Worm (Caenorhabditis elegans) whole organism, L1 larva: ENCODE results near the gene fbxb-59.
A peak's percentile ranks its signal among the peaks of the same experiment; 100 is the strongest.

Source experiments
- C04F5.9 ChIP-seq: sonication (generic microtip); optimal IDR thresholded peaks from 2 replicates; lab custom pipeline; 2016; ENCODE audit warnings: missing genetic modification characterization, missing compliant biosample characterization
- F16B12.6 ChIP-seq: fragments of 150-350 bp; optimal IDR thresholded peaks from 2 replicates; lab custom pipeline; 2014; ENCODE audit warnings: missing biosample characterization, missing genetic modification characterization
- Y116A8C.19 ChIP-seq: sonication (generic microtip); optimal IDR thresholded peaks from 2 replicates; lab custom pipeline; 2016; ENCODE audit warnings: missing compliant biosample characterization, missing genetic modification characterization, borderline replicate concordance
- aha-1 ChIP-seq: fragments of 150-350 bp; optimal IDR thresholded peaks from 2 replicates; lab custom pipeline; 2014; ENCODE audit warnings: missing biosample characterization, missing genetic modification characterization
- aly-2 ChIP-seq: fragments of 150-350 bp; optimal IDR thresholded peaks from 2 replicates; lab custom pipeline; 2014; ENCODE audit warnings: missing biosample characterization, missing genetic modification characterization
- ama-1 ChIP-seq: fragments of 150-350 bp; optimal IDR thresholded peaks from 2 replicates; lab custom pipeline; 2014
- ceh-63 ChIP-seq: fragments of 200-800 bp; sonication (Bioruptor generic); optimal IDR thresholded peaks from 2 replicates; lab custom pipeline; 2018; ENCODE audit warnings: mild to moderate bottlenecking, missing genetic modification characterization, missing compliant biosample characterization
- ceh-82 ChIP-seq, 3 experiments: fragments of 150-350 bp in 1 of 3; sonication (generic microtip) in 2 of 3; optimal IDR thresholded peaks; 2 replicates each; lab custom pipeline; 2014 to 2017; ENCODE audit warnings: missing biosample characterization in 3 of 3, missing genetic modification characterization in 3 of 3
- dpl-1 ChIP-seq, 3 experiments: fragments of 150-350 bp in 2 of 3; sonication (generic microtip) in 1 of 3; optimal IDR thresholded peaks; 2 replicates each; lab custom pipeline; 2014 to 2017; ENCODE audit warnings: missing biosample characterization in 3 of 3, missing genetic modification characterization in 3 of 3, missing genetic modification reagents in 3 of 3
- dsc-1 ChIP-seq: sonication (generic microtip); optimal IDR thresholded peaks from 2 replicates; lab custom pipeline; 2016; ENCODE audit warnings: mild to moderate bottlenecking, missing genetic modification characterization, missing compliant biosample characterization
- efl-1 ChIP-seq, 4 experiments: fragments of 150-350 bp; optimal IDR thresholded peaks in 3 of 4; peaks in 1 of 4; 1 replicate in 1 of 4; 2 replicates in 3 of 4; lab custom pipeline; 2014; ENCODE audit warnings: missing biosample characterization in 2 of 4, missing genetic modification characterization in 2 of 4, missing genetic modification reagents in 2 of 4
- egl-13 ChIP-seq: sonication (generic microtip); optimal IDR thresholded peaks from 2 replicates; lab custom pipeline; 2016; ENCODE audit warnings: missing genotype, missing genetic modification reagents, missing genetic modification characterization, missing compliant biosample characterization
- elt-2 ChIP-seq: sonication (generic microtip); optimal IDR thresholded peaks from 2 replicates; lab custom pipeline; 2016; ENCODE audit warnings: missing genetic modification characterization, mild to moderate bottlenecking, inconsistent platforms, missing compliant biosample characterization, missing genetic modification reagents
- fkh-10 ChIP-seq: sonication (generic microtip); optimal IDR thresholded peaks from 2 replicates; lab custom pipeline; 2017; ENCODE audit warnings: missing biosample characterization, missing genetic modification reagents, missing genetic modification characterization
- grh-1 ChIP-seq: fragments of 200-800 bp; sonication (Bioruptor generic); IDR thresholded peaks from 2 replicates; pipeline ENCODE4 v1.3.6; 2022; ENCODE audit warnings: missing genetic modification reagents, missing genetic modification characterization, missing compliant biosample characterization
- hlh-4 ChIP-seq: sonication (generic microtip); optimal IDR thresholded peaks from 2 replicates; lab custom pipeline; 2016; ENCODE audit warnings: mild to moderate bottlenecking, missing genetic modification characterization, missing compliant biosample characterization
- hpl-2 ChIP-seq: fragments of 150-350 bp; optimal IDR thresholded peaks from 2 replicates; lab custom pipeline; 2014; ENCODE audit warnings: missing biosample characterization, missing genetic modification reagents, missing genetic modification characterization
- isw-1 ChIP-seq: fragments of 200-800 bp; sonication (Bioruptor generic); IDR thresholded peaks from 2 replicates; pipeline ENCODE4 v1.3.6; 2022; ENCODE audit warnings: missing genetic modification characterization, missing compliant biosample characterization
- jun-1 ChIP-seq: fragments of 150-350 bp; optimal IDR thresholded peaks from 2 replicates; lab custom pipeline; 2014; ENCODE audit warnings: missing biosample characterization, missing genetic modification reagents, missing genetic modification characterization
- lin-13 ChIP-seq: fragments of 150-350 bp; optimal IDR thresholded peaks from 2 replicates; lab custom pipeline; 2014; ENCODE audit warnings: missing biosample characterization, missing genetic modification reagents, missing genetic modification characterization
- lin-14 ChIP-seq: fragments of 200-800 bp; sonication (Bioruptor generic); optimal IDR thresholded peaks from 2 replicates; lab custom pipeline; 2018; ENCODE audit warnings: mild to moderate bottlenecking, missing genetic modification characterization, moderate library complexity, missing compliant biosample characterization
- lin-35 ChIP-seq, 2 experiments: fragments of 150-350 bp; optimal IDR thresholded peaks; 2 replicates each; lab custom pipeline; 2014; ENCODE audit warnings: missing biosample characterization in 2 of 2, missing genetic modification characterization in 2 of 2, missing genetic modification reagents in 2 of 2
- lsy-2 ChIP-seq, 2 experiments: fragments of 150-350 bp; optimal IDR thresholded peaks; 2 replicates each; lab custom pipeline; 2014; ENCODE audit warnings: missing biosample characterization in 2 of 2, missing genetic modification characterization in 2 of 2
- mab-9 ChIP-seq: fragments of 200-800 bp; sonication (Bioruptor generic); IDR thresholded peaks from 2 replicates; pipeline ENCODE4 v1.3.6; 2022; ENCODE audit warnings: missing genetic modification reagents, missing genetic modification characterization, missing compliant biosample characterization
- mdl-1 ChIP-seq, 2 experiments: fragments of 150-350 bp; optimal IDR thresholded peaks; 2 replicates each; lab custom pipeline; 2014 to 2017; ENCODE audit warnings: missing biosample characterization in 2 of 2, missing genetic modification characterization in 2 of 2, inconsistent platforms in 1 of 2
- mef-2 ChIP-seq: fragments of 150-350 bp; optimal IDR thresholded peaks from 2 replicates; lab custom pipeline; 2014; ENCODE audit warnings: missing biosample characterization, missing genetic modification characterization
- mep-1 ChIP-seq: fragments of 150-350 bp; optimal IDR thresholded peaks from 2 replicates; lab custom pipeline; 2014; ENCODE audit warnings: missing biosample characterization, missing genetic modification characterization
- nhr-20 ChIP-seq: sonication (generic microtip); optimal IDR thresholded peaks from 2 replicates; lab custom pipeline; 2016; ENCODE audit warnings: mild to moderate bottlenecking, missing genetic modification characterization, missing compliant biosample characterization
- nhr-237 ChIP-seq: fragments of 150-350 bp; optimal IDR thresholded peaks from 2 replicates; lab custom pipeline; 2014; ENCODE audit warnings: missing biosample characterization, missing genetic modification characterization
- nhr-71 ChIP-seq: sonication (generic microtip); optimal IDR thresholded peaks from 2 replicates; lab custom pipeline; 2016; ENCODE audit warnings: mild to moderate bottlenecking, missing genetic modification characterization, moderate library complexity, missing compliant biosample characterization
- nhr-76 ChIP-seq: sonication (generic microtip); optimal IDR thresholded peaks from 2 replicates; lab custom pipeline; 2017; ENCODE audit warnings: missing biosample characterization, missing genetic modification characterization
- nhr-84 ChIP-seq: sonication (generic microtip); optimal IDR thresholded peaks from 2 replicates; lab custom pipeline; 2017; ENCODE audit warnings: missing biosample characterization, missing genetic modification characterization
- pqm-1 ChIP-seq: sonication (generic microtip); optimal IDR thresholded peaks from 3 replicates; lab custom pipeline; 2017; ENCODE audit warnings: missing biosample characterization, missing genetic modification characterization
- rnt-1 ChIP-seq: sonication (generic microtip); optimal IDR thresholded peaks from 2 replicates; lab custom pipeline; 2016; ENCODE audit warnings: mild to moderate bottlenecking, missing genetic modification characterization, moderate library complexity, missing compliant biosample characterization
- skn-1 ChIP-seq: fragments of 150-350 bp; optimal IDR thresholded peaks from 2 replicates; lab custom pipeline; 2014; ENCODE audit warnings: missing biosample characterization, missing genetic modification characterization
- snpc-4 ChIP-seq: fragments of 150-350 bp; optimal IDR thresholded peaks from 2 replicates; lab custom pipeline; 2014; ENCODE audit warnings: missing biosample characterization, missing genetic modification characterization
- snu-23 ChIP-seq: sonication (generic microtip); optimal IDR thresholded peaks from 2 replicates; lab custom pipeline; 2016; ENCODE audit warnings: missing genetic modification characterization, missing compliant biosample characterization
- sup-37 ChIP-seq: fragments of 200-800 bp; sonication (Bioruptor generic); optimal IDR thresholded peaks from 2 replicates; lab custom pipeline; 2018; ENCODE audit warnings: mild to moderate bottlenecking, missing genetic modification characterization, missing compliant biosample characterization
- tbx-2 ChIP-seq: sonication (generic microtip); optimal IDR thresholded peaks from 2 replicates; lab custom pipeline; 2016; ENCODE audit warnings: missing genetic modification characterization, missing compliant biosample characterization
- tlp-1 ChIP-seq: fragments of 150-350 bp; optimal IDR thresholded peaks from 2 replicates; lab custom pipeline; 2014; ENCODE audit warnings: missing biosample characterization, missing genetic modification characterization
- unc-30 ChIP-seq: sonication (generic microtip); optimal IDR thresholded peaks from 2 replicates; lab custom pipeline; 2017; ENCODE audit warnings: missing biosample characterization, missing genetic modification characterization
- vab-15 ChIP-seq: sonication (generic microtip); optimal IDR thresholded peaks from 2 replicates; lab custom pipeline; 2017; ENCODE audit warnings: missing genotype, mild to moderate bottlenecking, missing genetic modification characterization, missing compliant biosample characterization
- xbp-1 ChIP-seq: sonication (generic microtip); optimal IDR thresholded peaks from 2 replicates; lab custom pipeline; 2016; ENCODE audit warnings: missing genetic modification characterization, missing compliant biosample characterization
- ztf-4 ChIP-seq: fragments of 150-350 bp; optimal IDR thresholded peaks from 2 replicates; lab custom pipeline; 2014; ENCODE audit warnings: missing biosample characterization, missing genetic modification characterization

Gene fbxb-59

DNA sequence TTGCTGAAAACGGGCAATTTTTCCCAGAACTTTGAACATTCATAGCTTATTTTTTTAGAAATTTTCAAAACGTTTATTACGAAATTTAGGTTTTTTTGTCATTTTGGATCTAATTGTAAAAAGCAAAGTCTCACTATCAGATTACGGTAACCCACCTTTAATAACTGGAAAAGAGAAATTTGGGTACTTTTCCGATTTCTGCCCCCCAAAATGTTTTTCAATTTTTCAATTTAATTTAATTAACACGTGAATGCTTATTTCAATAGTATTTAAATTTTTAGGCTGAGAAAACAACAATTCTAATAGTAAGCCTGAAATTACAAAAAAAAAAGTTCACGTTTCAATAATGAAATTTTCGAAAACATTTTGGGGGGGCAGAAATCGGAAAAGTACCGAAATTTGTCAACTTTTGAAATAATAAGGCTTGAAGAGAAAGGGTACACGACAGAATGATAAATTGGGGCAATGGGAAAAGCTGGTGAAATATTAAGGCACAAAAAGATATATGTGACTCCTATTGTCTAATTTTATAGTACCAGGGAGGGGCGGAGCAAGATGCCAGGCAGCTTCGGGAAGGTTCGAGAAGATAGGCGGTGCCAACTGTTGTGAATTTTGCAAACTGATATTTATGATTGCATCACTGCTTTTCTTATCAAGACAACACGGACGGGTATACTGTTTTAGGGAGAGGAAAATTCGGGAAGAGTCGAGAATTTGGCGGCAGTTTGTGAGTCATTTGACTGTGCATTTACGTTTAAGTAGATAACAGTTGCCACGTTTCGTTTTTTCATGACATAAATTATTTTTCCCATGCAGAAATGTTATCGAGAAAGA, 41.7 kb downstream of the fbxb-59 start, which contains the start of gene F19B2.5 (continued):
- TF ChIP-seq tlp-1 (tag; lab: Kevin White, UChicago), result no peak
- TF ChIP-seq rnt-1 (tag; lab: Kevin White, UChicago), result no peak
- TF ChIP-seq lsy-2 (tag; optimal IDR thresholded peaks at IDR 0.05; lab: Kevin White, UChicago), result no peak
- peak; percentile 66 for TF ChIP-seq jun-1 (tag; lab: Kevin White, UChicago)
- TF ChIP-seq nhr-76 (tag; lab: Kevin White, UChicago), result no peak

DNA sequence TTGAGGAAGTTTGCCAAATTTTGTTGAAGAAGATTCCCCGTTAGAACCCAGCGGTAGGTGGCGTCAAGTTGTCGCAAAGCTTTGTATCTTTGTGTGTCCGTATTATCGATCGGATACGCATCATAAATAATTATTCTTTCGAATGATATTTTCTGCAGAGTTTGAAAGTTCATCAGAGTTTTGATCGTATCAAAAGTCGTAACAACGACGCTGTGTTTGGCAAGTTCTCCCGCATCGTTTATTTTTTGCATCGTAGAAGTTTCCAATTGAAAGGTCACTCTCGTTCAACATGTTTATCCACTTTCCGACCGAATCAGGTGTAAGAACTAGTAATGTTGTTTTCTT, 42.9 kb downstream of the fbxb-59 start:
- TF ChIP-seq Y116A8C.19 (tag; lab: Kevin White, UChicago), result no peak
- no peak for TF ChIP-seq pqm-1
- no peak for TF ChIP-seq dpl-1 (GFP tag; optimal IDR thresholded peaks at IDR 0.05; lab: Kevin White, UChicago)
- no peak for TF ChIP-seq ceh-63 (GFP tag; lab: Kevin White, UChicago)
- no peak for TF ChIP-seq hpl-2 (GFP tag; lab: Kevin White, UChicago)
- no peak for TF ChIP-seq elt-2 (tag; lab: Kevin White, UChicago)
- TF ChIP-seq unc-30, result no peak
- TF ChIP-seq lin-13 (GFP tag; lab: Kevin White, UChicago), result no peak
- TF ChIP-seq nhr-20 (tag; lab: Kevin White, UChicago), result no peak
- no peak for TF ChIP-seq ztf-4
- TF ChIP-seq F16B12.6, result no peak
- TF ChIP-seq ceh-82 (tag; optimal IDR thresholded peaks at IDR 0.05; lab: Kevin White, UChicago), result no peak
- no peak for TF ChIP-seq vab-15
- no peak for TF ChIP-seq tlp-1 (tag; lab: Kevin White, UChicago)
- no peak for TF ChIP-seq C04F5.9 (tag; lab: Kevin White, UChicago)
- no peak for TF ChIP-seq tbx-2 (tag; lab: Kevin White, UChicago)
- no peak for TF ChIP-seq snpc-4 (tag; lab: Kevin White, UChicago)
- no peak for TF ChIP-seq hlh-4 (tag; lab: Kevin White, UChicago)
- TF ChIP-seq nhr-76 (tag; lab: Kevin White, UChicago), result no peak

DNA sequence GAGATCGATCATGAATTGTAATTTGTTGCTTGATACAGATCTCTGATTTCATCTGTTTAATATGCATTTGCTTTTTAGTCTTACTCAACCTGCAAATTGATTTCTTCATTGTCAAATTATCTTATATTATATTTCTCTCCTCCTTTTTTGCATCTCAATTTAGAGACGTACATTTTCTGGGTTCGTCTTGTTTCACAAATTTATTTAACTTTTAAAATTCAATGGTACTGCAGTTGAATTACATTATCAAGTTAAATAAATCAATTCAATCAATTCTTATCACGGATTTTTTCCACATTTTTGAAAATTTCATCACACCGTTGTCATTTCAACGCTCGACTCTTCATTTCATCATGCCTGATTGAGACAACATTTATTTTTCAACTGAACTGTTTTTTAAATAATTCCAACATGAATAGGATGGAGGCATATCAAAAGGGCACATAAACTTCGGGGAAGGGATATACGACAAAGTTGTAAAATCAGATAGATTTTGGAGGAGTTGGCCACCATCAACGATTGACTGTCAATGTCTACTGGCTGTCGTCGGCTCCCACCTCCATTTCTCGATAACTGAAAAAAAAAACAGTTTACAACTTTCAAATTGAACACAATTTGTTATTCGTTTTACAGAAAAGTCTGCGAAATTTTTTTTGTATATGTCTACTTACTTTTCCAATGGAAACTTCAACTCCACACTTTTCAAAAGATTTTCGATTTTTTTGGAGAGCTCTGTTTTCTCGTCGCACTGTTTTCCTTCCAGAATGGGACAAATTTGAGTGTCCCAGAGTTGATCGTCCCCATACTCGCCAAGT, 43.5 kb downstream of the fbxb-59 start:
- no peak for TF ChIP-seq dsc-1
- no peak for TF ChIP-seq grh-1 (GFP tag; lab: Robert Waterston, UW)
- TF ChIP-seq hlh-4 (tag; lab: Kevin White, UChicago), result no peak
- peak; percentile 9 for TF ChIP-seq nhr-71 (tag; lab: Kevin White, UChicago)
- peak in 1 of 2 experiments; percentile 60 for TF ChIP-seq lin-35 (GFP tag; optimal IDR thresholded peaks at IDR 0.05; lab: Kevin White, UChicago)
- no peak for TF ChIP-seq aly-2
- TF ChIP-seq tbx-2 (tag; lab: Kevin White, UChicago), result no peak
- no peak for TF ChIP-seq isw-1 (GFP tag; lab: Robert Waterston, UW)
- TF ChIP-seq efl-1 (optimal IDR thresholded peaks at IDR 0.05; lab: Kevin White, UChicago), result no peak
- peak in 1 of 2 experiments; percentile 59 for TF ChIP-seq efl-1 (GFP tag; optimal IDR thresholded peaks at IDR 0.05 in 1 of 2; lab: Kevin White, UChicago)
- TF ChIP-seq dpl-1 (GFP tag; optimal IDR thresholded peaks at IDR 0.05; lab: Kevin White, UChicago), result no peak
- TF ChIP-seq ama-1, result peak; percentile 63
- TF ChIP-seq fkh-10 (GFP tag; lab: Kevin White, UChicago), result no peak
- TF ChIP-seq nhr-84 (tag; lab: Kevin White, UChicago), result no peak
- TF ChIP-seq sup-37 (GFP tag; lab: Kevin White, UChicago), result no peak
- no peak for TF ChIP-seq nhr-237 (tag; lab: Kevin White, UChicago)
- TF ChIP-seq lin-14 (GFP tag; lab: Kevin White, UChicago), result no peak
- no peak for TF ChIP-seq egl-13 (tag; lab: Kevin White, UChicago)
- no peak for TF ChIP-seq snu-23 (GFP tag; lab: Kevin White, UChicago)
- TF ChIP-seq mdl-1 (tag; optimal IDR thresholded peaks at IDR 0.05; lab: Kevin White, UChicago), result no peak
- TF ChIP-seq hpl-2 (GFP tag; lab: Kevin White, UChicago), result peak; percentile 51
- no peak for TF ChIP-seq pqm-1
- TF ChIP-seq elt-2 (tag; lab: Kevin White, UChicago), result peak; percentile 73
- TF ChIP-seq ceh-63 (GFP tag; lab: Kevin White, UChicago), result no peak
- no peak for TF ChIP-seq skn-1 (tag; lab: Kevin White, UChicago)
- TF ChIP-seq aha-1 (tag; lab: Kevin White, UChicago), result no peak
- no peak for TF ChIP-seq mep-1 (tag; lab: Kevin White, UChicago)
- no peak for TF ChIP-seq mab-9 (GFP tag; lab: Robert Waterston, UW)
- no peak for TF ChIP-seq jun-1 (tag; lab: Kevin White, UChicago)
- no peak for TF ChIP-seq mef-2 (tag; lab: Kevin White, UChicago)
- TF ChIP-seq tlp-1 (tag; lab: Kevin White, UChicago), result no peak
- no peak for TF ChIP-seq xbp-1 (tag; lab: Kevin White, UChicago)
- TF ChIP-seq, all 84 proteins: peak for 6
